Worm (Caenorhabditis elegans) whole organism, midembryonic: ENCODE measurements around the gene dhs-18.

ENCODE experiments used
- T22C8.4 ChIP-seq: fragments of 200-800 bp; sonication (Bioruptor generic); IDR thresholded peaks from 2 replicates; pipeline ENCODE4 v1.3.6; 2022; ENCODE audit warnings: missing genetic modification characterization, missing compliant biosample characterization
- cog-1 ChIP-seq: sonication (generic microtip); optimal IDR thresholded peaks from 2 replicates; lab custom pipeline; 2016; ENCODE audit warnings: missing genetic modification characterization, missing compliant biosample characterization
- flt-1 ChIP-seq: fragments of 200-800 bp; sonication (Bioruptor generic); IDR thresholded peaks from 2 replicates; pipeline ENCODE4 v1.3.6; 2022; ENCODE audit warnings: missing genetic modification characterization, missing compliant biosample characterization
- klf-2 ChIP-seq: fragments of 200-800 bp; sonication (Bioruptor generic); conservative IDR thresholded peaks from 2 replicates; pipeline ENCODE4 v1.3.6; 2022; ENCODE audit warnings: missing genetic modification reagents, missing genetic modification characterization, missing compliant biosample characterization
- med-1 ChIP-seq: sonication (generic microtip); optimal IDR thresholded peaks from 2 replicates; lab custom pipeline; 2017; ENCODE audit warnings: missing genetic modification characterization, mild to moderate bottlenecking, missing compliant biosample characterization, antibody characterized with exemption, missing genetic modification reagents; ENCODE audit not compliant: insufficient read depth
- ref-1 ChIP-seq: fragments of 200-800 bp; sonication (Bioruptor generic); conservative IDR thresholded peaks from 2 replicates; pipeline ENCODE4 v1.3.6; 2022; ENCODE audit warnings: missing genetic modification reagents, missing genetic modification characterization, missing compliant biosample characterization
- tab-1 ChIP-seq: fragments of 200-800 bp; sonication (Bioruptor generic); IDR thresholded peaks from 2 replicates; pipeline ENCODE4 v1.3.6; 2022; ENCODE audit warnings: missing genetic modification characterization, missing compliant biosample characterization
- ztf-23 ChIP-seq: fragments of 200-800 bp; sonication (Bioruptor generic); IDR thresholded peaks from 2 replicates; pipeline ENCODE4 v1.3.6; 2022; ENCODE audit warnings: missing genetic modification reagents, missing genetic modification characterization, missing compliant biosample characterization
- ztf-29 ChIP-seq: fragments of 200-800 bp; sonication (Bioruptor generic); IDR thresholded peaks from 2 replicates; pipeline ENCODE4 v1.3.6; 2022; ENCODE audit warnings: missing genetic modification reagents, missing genetic modification characterization, missing compliant biosample characterization

Gene dhs-18

ce11 chrV:11046730-11047129, at the start of gene dhs-18:
Gene dhs-18, minus strand, starts transcription at chrV:11046833.
- TF ChIP-seq flt-1 (GFP tag; lab: Robert Waterston, UW) (no peak), T22C8.4 (GFP tag; lab: Robert Waterston, UW) (no peak), klf-2 (no peak), tab-1 (GFP tag; lab: Robert Waterston, UW) (no peak), ref-1 (no peak), ztf-29 (GFP tag; lab: Robert Waterston, UW) (no peak), ztf-23 (no peak), cog-1 (tag; lab: Kevin White, UChicago) (no peak), med-1 (GFP tag; lab: Kevin White, UChicago) (no peak)

ce11 chrV:11095873-11096272, 49.2 kb upstream of the dhs-18 start, which contains the start of gene Y42A5A.3:
Gene Y42A5A.3, minus strand, starts transcription at chrV:11095973.
- no peak for TF ChIP-seq med-1 (GFP tag; lab: Kevin White, UChicago)
- no peak for TF ChIP-seq ztf-23
- no peak for TF ChIP-seq T22C8.4 (GFP tag; lab: Robert Waterston, UW)
- no peak for TF ChIP-seq cog-1 (tag; lab: Kevin White, UChicago)
- no peak for TF ChIP-seq ztf-29 (GFP tag; lab: Robert Waterston, UW)
- TF ChIP-seq flt-1 (GFP tag; lab: Robert Waterston, UW), result no peak
- no peak for TF ChIP-seq ref-1

- no peak for TF ChIP-seq klf-2
- no peak for TF ChIP-seq ztf-23
- TF ChIP-seq ztf-29 (GFP tag; lab: Robert Waterston, UW), result no peak
- no peak for TF ChIP-seq flt-1 (GFP tag; lab: Robert Waterston, UW)
- TF ChIP-seq T22C8.4 (GFP tag; lab: Robert Waterston, UW), result no peak
- no peak for TF ChIP-seq tab-1 (GFP tag; lab: Robert Waterston, UW)
- TF ChIP-seq med-1 (GFP tag; lab: Kevin White, UChicago), result no peak
- no peak for TF ChIP-seq ref-1
- no peak for TF ChIP-seq cog-1 (tag; lab: Kevin White, UChicago)
Observed at ce11 chrV:11094698-11095097, 48.1 kb upstream of the dhs-18 start.

ce11 chrV:11093163-11094091, 46.8 kb upstream of the dhs-18 start, which contains the start of gene lact-8:
Gene lact-8, minus strand, starts transcription at chrV:11093607.
- no peak for TF ChIP-seq ztf-23
- TF ChIP-seq flt-1 (GFP tag; lab: Robert Waterston, UW), result no peak
- TF ChIP-seq T22C8.4 (GFP tag; lab: Robert Waterston, UW), result no peak
- TF ChIP-seq klf-2, result no peak
- TF ChIP-seq cog-1 (tag; lab: Kevin White, UChicago), result no peak
- no peak for TF ChIP-seq ztf-29 (GFP tag; lab: Robert Waterston, UW)
- TF ChIP-seq tab-1 (GFP tag; lab: Robert Waterston, UW), result no peak
- no peak for TF ChIP-seq ref-1
- TF ChIP-seq med-1 (GFP tag; lab: Kevin White, UChicago), result no peak

ce11 chrV:11087519-11087998, 40.9 kb upstream of the dhs-18 start, which contains the start of gene Y42A5A.1:
Gene Y42A5A.1, plus strand, starts transcription at chrV:11087948.
- TF ChIP-seq cog-1 (tag; lab: Kevin White, UChicago), result no peak
- no peak for TF ChIP-seq ztf-29 (GFP tag; lab: Robert Waterston, UW)
- no peak for TF ChIP-seq med-1 (GFP tag; lab: Kevin White, UChicago)
- no peak for TF ChIP-seq T22C8.4 (GFP tag; lab: Robert Waterston, UW)
- no peak for TF ChIP-seq flt-1 (GFP tag; lab: Robert Waterston, UW)
- no peak for TF ChIP-seq ztf-23
- TF ChIP-seq klf-2, result no peak
- no peak for TF ChIP-seq ref-1
- no peak for TF ChIP-seq tab-1 (GFP tag; lab: Robert Waterston, UW)

ce11 chrV:11087119-11087518, 40.5 kb upstream of the dhs-18 start:
- no peak for TF ChIP-seq klf-2
- no peak for TF ChIP-seq ztf-29 (GFP tag; lab: Robert Waterston, UW)
- no peak for TF ChIP-seq tab-1 (GFP tag; lab: Robert Waterston, UW)
- no peak for TF ChIP-seq med-1 (GFP tag; lab: Kevin White, UChicago)
- no peak for TF ChIP-seq ztf-23
- TF ChIP-seq cog-1 (tag; lab: Kevin White, UChicago), result no peak
- TF ChIP-seq T22C8.4 (GFP tag; lab: Robert Waterston, UW), result no peak
- no peak for TF ChIP-seq ref-1
- no peak for TF ChIP-seq flt-1 (GFP tag; lab: Robert Waterston, UW)

- peak; percentile 77 for TF ChIP-seq cog-1 (tag; lab: Kevin White, UChicago)
- no peak for TF ChIP-seq med-1 (GFP tag; lab: Kevin White, UChicago)
Observed at ce11 chrV:11083691-11084090, 37.1 kb upstream of the dhs-18 start.

ce11 chrV:11082964-11083363, 36.3 kb upstream of the dhs-18 start:
- TF ChIP-seq ref-1, result no peak
- no peak for TF ChIP-seq ztf-23
- no peak for TF ChIP-seq med-1 (GFP tag; lab: Kevin White, UChicago)
- TF ChIP-seq T22C8.4 (GFP tag; lab: Robert Waterston, UW), result no peak
- no peak for TF ChIP-seq cog-1 (tag; lab: Kevin White, UChicago)
- TF ChIP-seq ztf-29 (GFP tag; lab: Robert Waterston, UW), result no peak
- no peak for TF ChIP-seq flt-1 (GFP tag; lab: Robert Waterston, UW)
- no peak for TF ChIP-seq tab-1 (GFP tag; lab: Robert Waterston, UW)
- no peak for TF ChIP-seq klf-2

- peak; percentile 23 for TF ChIP-seq cog-1 (tag; lab: Kevin White, UChicago)
- TF ChIP-seq flt-1 (GFP tag; lab: Robert Waterston, UW), result no peak
- no peak for TF ChIP-seq ztf-23
Observed at ce11 chrV:11082475-11082874, 35.8 kb upstream of the dhs-18 start.
